Worm (Caenorhabditis elegans): Measurements from ENCODE around the gene F59A7.12.

ce11 chrV:2035545-2035944, 5.6 kb downstream of the F59A7.12 start, which contains the start of gene srab-23:
- TF ChIP-seq T22C8.4 (GFP tag; IDR thresholded peaks at IDR 0.05) = no peak
- no peak for TF ChIP-seq ztf-29 (GFP tag; IDR thresholded peaks at IDR 0.05)
- no peak for TF ChIP-seq ref-1 (GFP tag; conservative IDR thresholded peaks at IDR 0.05)
- TF ChIP-seq flt-1 (GFP tag; IDR thresholded peaks at IDR 0.05) = no peak
- no peak for TF ChIP-seq med-1 (GFP tag; optimal IDR thresholded peaks at IDR 0.05; ENCODE audit: insufficient read depth)
- no peak for TF ChIP-seq cog-1 (tag; optimal IDR thresholded peaks at IDR 0.05)
- no peak for TF ChIP-seq klf-2 (GFP tag; conservative IDR thresholded peaks at IDR 0.05)
